Worm (Caenorhabditis elegans) whole organism, young adult: Measurements from ENCODE around the gene pdhb-1.

Experiments used
- F55B11.4 ChIP-seq: sonication (generic microtip); optimal IDR thresholded peaks from 2 replicates; lab custom pipeline; 2016; ENCODE audit warnings: missing compliant biosample characterization, missing genetic modification characterization, borderline replicate concordance; ENCODE audit not compliant: insufficient read depth
- ceh-27 ChIP-seq: fragments of 200-800 bp; sonication (Bioruptor generic); optimal IDR thresholded peaks from 2 replicates; lab custom pipeline; 2018; ENCODE audit warnings: mild to moderate bottlenecking, missing genetic modification characterization, moderate library complexity, missing compliant biosample characterization
- let-526 ChIP-seq: fragments of 200-800 bp; sonication (Bioruptor generic); IDR thresholded peaks from 2 replicates; pipeline ENCODE4 v1.3.6; 2022; ENCODE audit warnings: missing genetic modification reagents, missing genetic modification characterization, missing compliant biosample characterization
- nfyb-1 ChIP-seq: fragments of 200-800 bp; sonication (Bioruptor generic); IDR thresholded peaks from 2 replicates; pipeline ENCODE4 v1.3.6; 2022; ENCODE audit warnings: missing genetic modification reagents, missing genetic modification characterization, missing compliant biosample characterization
- somi-1 ChIP-seq: fragments of 200-800 bp; sonication (Bioruptor generic); optimal IDR thresholded peaks from 2 replicates; lab custom pipeline; 2018; ENCODE audit warnings: mild to moderate bottlenecking, missing genetic modification characterization, missing compliant biosample characterization
- unc-62 ChIP-seq: fragments of 150-350 bp; optimal IDR thresholded peaks from 2 replicates; lab custom pipeline; 2014; ENCODE audit warnings: missing biosample characterization, missing genetic modification reagents, missing genetic modification characterization

ce11 chrIV:3453346-3453745, 53.9 kb downstream of the pdhb-1 start, which contains the start of gene srz-23:
- TF ChIP-seq nfyb-1 = no peak
- no peak for TF ChIP-seq let-526 (GFP tag; lab: Robert Waterston, UW)
- no peak for TF ChIP-seq ceh-27 (GFP tag; lab: Kevin White, UChicago)
- no peak for TF ChIP-seq somi-1 (GFP tag; lab: Kevin White, UChicago)
- TF ChIP-seq unc-62 = no peak
- no peak for TF ChIP-seq F55B11.4 (tag; lab: Kevin White, UChicago)
